Worm (Caenorhabditis elegans) whole organism, late embryonic: ENCODE measurements around the gene Y48C3A.18.

Experiments
- C08G9.2 ChIP-seq: sonication (generic microtip); optimal IDR thresholded peaks from 2 replicates; lab custom pipeline; 2016; ENCODE audit warnings: mild to moderate bottlenecking, missing genetic modification characterization, moderate library complexity, missing compliant biosample characterization
- C38D4.7 ChIP-seq: fragments of 200-800 bp; sonication (Bioruptor generic); optimal IDR thresholded peaks from 2 replicates; lab custom pipeline; 2018; ENCODE audit warnings: mild to moderate bottlenecking, missing genetic modification characterization, moderate library complexity, missing compliant biosample characterization
- K02D7.2 ChIP-seq: sonication (generic microtip); optimal IDR thresholded peaks from 2 replicates; lab custom pipeline; 2017; ENCODE audit warnings: mild to moderate bottlenecking, missing genetic modification characterization, missing compliant biosample characterization
- K09A11.1 ChIP-seq: sonication (generic microtip); optimal IDR thresholded peaks from 2 replicates; lab custom pipeline; 2017; ENCODE audit warnings: antibody characterized with exemption, mild to moderate bottlenecking, missing genetic modification characterization, missing compliant biosample characterization; ENCODE audit not compliant: insufficient read depth
- T23F11.4 ChIP-seq: fragments of 200-800 bp; sonication (Bioruptor generic); optimal IDR thresholded peaks from 2 replicates; lab custom pipeline; 2018; ENCODE audit warnings: mild to moderate bottlenecking, missing genetic modification characterization, missing compliant biosample characterization
- ama-1 ChIP-seq: fragments of 150-350 bp; optimal IDR thresholded peaks from 2 replicates; lab custom pipeline; 2014
- ceh-14 ChIP-seq: sonication (generic microtip); optimal IDR thresholded peaks from 2 replicates; lab custom pipeline; 2016; ENCODE audit warnings: missing genotype, missing genetic modification characterization, missing compliant biosample characterization
- ceh-18 ChIP-seq: sonication (generic microtip); optimal IDR thresholded peaks from 2 replicates; lab custom pipeline; 2016; ENCODE audit warnings: missing genetic modification characterization, missing compliant biosample characterization
- ceh-31 ChIP-seq: sonication (generic microtip); optimal IDR thresholded peaks from 2 replicates; lab custom pipeline; 2016; ENCODE audit warnings: missing genetic modification characterization, missing compliant biosample characterization
- ceh-34 ChIP-seq: sonication (generic microtip); optimal IDR thresholded peaks from 2 replicates; lab custom pipeline; 2016; ENCODE audit warnings: mild to moderate bottlenecking, missing genetic modification characterization, missing compliant biosample characterization
- ceh-48 ChIP-seq: sonication (generic microtip); optimal IDR thresholded peaks from 2 replicates; lab custom pipeline; 2016; ENCODE audit warnings: missing genetic modification characterization, inconsistent platforms, missing compliant biosample characterization
- ceh-6 ChIP-seq: fragments of 200-800 bp; sonication (Bioruptor generic); optimal IDR thresholded peaks from 2 replicates; lab custom pipeline; 2018; ENCODE audit warnings: mild to moderate bottlenecking, missing genetic modification characterization, missing compliant biosample characterization
- ceh-9 ChIP-seq: sonication (generic microtip); optimal IDR thresholded peaks from 2 replicates; lab custom pipeline; 2016; ENCODE audit warnings: mild to moderate bottlenecking, missing genetic modification characterization, inconsistent platforms, missing compliant biosample characterization
- che-1 ChIP-seq: sonication (generic microtip); optimal IDR thresholded peaks from 2 replicates; lab custom pipeline; 2016; ENCODE audit warnings: mild to moderate bottlenecking, missing genetic modification characterization, missing compliant biosample characterization
- dmd-4 ChIP-seq: sonication (generic microtip); optimal IDR thresholded peaks from 2 replicates; lab custom pipeline; 2016; ENCODE audit warnings: borderline replicate concordance, missing genetic modification characterization, missing compliant biosample characterization
- elt-2 ChIP-seq: sonication (generic microtip); optimal IDR thresholded peaks from 2 replicates; lab custom pipeline; 2016; ENCODE audit warnings: missing genetic modification reagents, missing genetic modification characterization, missing compliant biosample characterization
- elt-4 ChIP-seq: sonication (generic microtip); optimal IDR thresholded peaks from 2 replicates; lab custom pipeline; 2016; ENCODE audit warnings: missing genetic modification characterization, missing compliant biosample characterization
- ets-4 ChIP-seq: sonication (generic microtip); optimal IDR thresholded peaks from 2 replicates; lab custom pipeline; 2016; ENCODE audit warnings: missing genetic modification characterization, missing compliant biosample characterization
- fkh-10 ChIP-seq: fragments of 150-350 bp; optimal IDR thresholded peaks from 2 replicates; lab custom pipeline; 2014; ENCODE audit warnings: missing biosample characterization, missing genetic modification reagents, missing genetic modification characterization
- fkh-6 ChIP-seq: sonication (generic microtip); optimal IDR thresholded peaks from 2 replicates; lab custom pipeline; 2016; ENCODE audit warnings: missing genetic modification characterization, missing compliant biosample characterization
- gmeb-2 ChIP-seq: sonication (generic microtip); optimal IDR thresholded peaks from 2 replicates; lab custom pipeline; 2016; ENCODE audit warnings: missing genetic modification characterization, inconsistent platforms, missing compliant biosample characterization
- hlh-13 ChIP-seq: fragments of 200-800 bp; sonication (Bioruptor generic); optimal IDR thresholded peaks from 2 replicates; lab custom pipeline; 2018; ENCODE audit warnings: mild to moderate bottlenecking, missing genetic modification characterization, missing compliant biosample characterization
- hlh-30 ChIP-seq: sonication (generic microtip); optimal IDR thresholded peaks from 2 replicates; lab custom pipeline; 2017; ENCODE audit warnings: antibody characterized with exemption, missing genetic modification characterization, missing compliant biosample characterization; ENCODE audit not compliant: insufficient read depth
- hlh-6 ChIP-seq: sonication (generic microtip); optimal IDR thresholded peaks from 2 replicates; lab custom pipeline; 2016; ENCODE audit warnings: missing genotype, missing genetic modification characterization, missing compliant biosample characterization
- hlh-8 ChIP-seq: sonication (generic microtip); optimal IDR thresholded peaks from 2 replicates; lab custom pipeline; 2016; ENCODE audit warnings: missing genotype, missing genetic modification characterization, missing compliant biosample characterization
- lin-11 ChIP-seq: fragments of 200-800 bp; sonication (Bioruptor generic); optimal IDR thresholded peaks from 2 replicates; lab custom pipeline; 2018; ENCODE audit warnings: mild to moderate bottlenecking, missing genetic modification characterization, missing compliant biosample characterization
- mec-3 ChIP-seq: sonication (generic microtip); optimal IDR thresholded peaks from 2 replicates; lab custom pipeline; 2016; ENCODE audit warnings: borderline replicate concordance, missing genetic modification characterization, missing compliant biosample characterization
- nfya-1 ChIP-seq: sonication (generic microtip); optimal IDR thresholded peaks from 2 replicates; lab custom pipeline; 2017; ENCODE audit warnings: missing genetic modification characterization, mild to moderate bottlenecking, missing compliant biosample characterization, antibody characterized with exemption, moderate library complexity
- nhr-11 ChIP-seq: fragments of 150-350 bp; optimal IDR thresholded peaks from 2 replicates; lab custom pipeline; 2014; ENCODE audit warnings: missing biosample characterization, missing genetic modification characterization
- nhr-232 ChIP-seq: sonication (generic microtip); optimal IDR thresholded peaks from 2 replicates; lab custom pipeline; 2016; ENCODE audit warnings: missing genetic modification characterization, missing compliant biosample characterization
- npax-4 ChIP-seq: sonication (generic microtip); optimal IDR thresholded peaks from 2 replicates; lab custom pipeline; 2016; ENCODE audit warnings: missing genetic modification characterization, missing compliant biosample characterization
- pax-1 ChIP-seq: fragments of 150-350 bp; optimal IDR thresholded peaks from 2 replicates; lab custom pipeline; 2014; ENCODE audit warnings: missing biosample characterization, missing genetic modification characterization
- pha-4 ChIP-seq: fragments of 150-350 bp; optimal IDR thresholded peaks from 2 replicates; lab custom pipeline; 2018; ENCODE audit warnings: missing biosample characterization, missing genetic modification reagents, missing genetic modification characterization
- sox-4 ChIP-seq: sonication (generic microtip); optimal IDR thresholded peaks from 2 replicates; lab custom pipeline; 2017; ENCODE audit warnings: mild to moderate bottlenecking, missing genetic modification characterization, inconsistent platforms, missing compliant biosample characterization
- tbx-2 ChIP-seq: sonication (generic microtip); optimal IDR thresholded peaks from 2 replicates; lab custom pipeline; 2016; ENCODE audit warnings: missing genetic modification characterization, missing compliant biosample characterization
- tbx-7 ChIP-seq: sonication (generic microtip); optimal IDR thresholded peaks from 2 replicates; lab custom pipeline; 2016; ENCODE audit warnings: missing genotype, missing genetic modification characterization, missing compliant biosample characterization
- unc-3 ChIP-seq, 2 experiments: fragments of 200-800 bp in 1 of 2; sonication (Bioruptor generic) in 1 of 2; sonication (generic microtip) in 1 of 2; conservative IDR thresholded peaks in 1 of 2; optimal IDR thresholded peaks in 1 of 2; 2 replicates each; pipeline versions ENCODE4 v1.3.6 to Lab custom; 2016 to 2022; ENCODE audit warnings: missing compliant biosample characterization in 2 of 2, missing genetic modification characterization in 2 of 2, missing genetic modification reagents in 1 of 2
- unc-42 ChIP-seq: sonication (generic microtip); optimal IDR thresholded peaks from 2 replicates; lab custom pipeline; 2016; ENCODE audit warnings: missing genotype, missing genetic modification characterization, missing compliant biosample characterization
- unc-55 ChIP-seq: sonication (generic microtip); optimal IDR thresholded peaks from 2 replicates; lab custom pipeline; 2017; ENCODE audit warnings: missing biosample characterization, missing genetic modification reagents, missing genetic modification characterization
- unc-86 ChIP-seq: sonication (generic microtip); optimal IDR thresholded peaks from 2 replicates; lab custom pipeline; 2016; ENCODE audit warnings: missing genetic modification characterization, missing compliant biosample characterization
- zip-5 ChIP-seq: sonication (generic microtip); optimal IDR thresholded peaks from 2 replicates; lab custom pipeline; 2016; ENCODE audit warnings: missing genetic modification characterization, missing compliant biosample characterization
- ztf-16 ChIP-seq: sonication (generic microtip); optimal IDR thresholded peaks from 2 replicates; lab custom pipeline; 2017; ENCODE audit warnings: missing genetic modification characterization, missing compliant biosample characterization

Y48C3A.18 gene

DNA sequence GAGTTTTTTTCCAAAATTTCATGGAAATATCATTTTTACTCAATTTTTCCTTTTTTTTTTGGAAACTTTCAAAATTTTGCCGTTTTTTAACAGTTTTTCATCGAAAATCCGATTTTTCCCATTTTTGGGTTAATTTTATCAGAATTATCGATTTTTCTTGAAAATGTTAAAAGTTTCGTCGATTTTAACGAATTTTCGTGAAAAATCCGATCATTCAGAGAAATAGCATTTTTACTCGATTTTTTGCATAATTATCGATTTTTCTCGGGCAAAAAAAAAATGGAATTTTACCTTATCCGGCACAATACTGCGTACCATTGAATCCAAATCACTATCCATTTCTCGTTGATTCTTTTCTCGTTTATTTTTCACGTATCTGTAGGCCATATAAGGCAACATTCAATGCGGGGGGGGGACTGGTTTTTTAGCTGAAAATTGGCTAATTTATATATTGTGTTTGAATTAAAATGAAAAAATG lies 34.8 kb downstream of the Y48C3A.18 start, which contains the start of gene tbc-14:
Gene tbc-14 (minus strand): TSS at position 428 of the 478 bp plus-strand sequence.
- TF ChIP-seq K02D7.2 (tag; lab: Kevin White, UChicago), result no peak
- TF ChIP-seq ceh-9, result no peak
- TF ChIP-seq C08G9.2, result no peak
- TF ChIP-seq ets-4 (tag; lab: Kevin White, UChicago), result no peak
- no peak for TF ChIP-seq mec-3 (tag; lab: Kevin White, UChicago)
- TF ChIP-seq pax-1 (tag; lab: Kevin White, UChicago), result no peak
- no peak for TF ChIP-seq nhr-11 (tag; lab: Kevin White, UChicago)
- TF ChIP-seq sox-4 (tag; lab: Kevin White, UChicago), result no peak

- peak; percentile 45 for TF ChIP-seq elt-2 (tag; lab: Kevin White, UChicago)
- no peak for TF ChIP-seq zip-5 (tag; lab: Kevin White, UChicago)
- TF ChIP-seq K09A11.1 (tag; lab: Kevin White, UChicago), result peak; percentile 31
- peak; percentile 74 for TF ChIP-seq nfya-1 (tag; lab: Kevin White, UChicago)
- no peak for TF ChIP-seq unc-86 (tag; lab: Kevin White, UChicago)
- peak; percentile 95 for TF ChIP-seq hlh-30 (tag; lab: Kevin White, UChicago)
- TF ChIP-seq ama-1 (lab: Kevin White, UChicago), result no peak
- peak; percentile 20 for TF ChIP-seq ceh-31 (tag; lab: Kevin White, UChicago)
- peak; percentile 74 for TF ChIP-seq unc-55 (GFP tag; lab: Kevin White, UChicago)
- TF ChIP-seq fkh-10 (GFP tag; lab: Kevin White, UChicago), result no peak
- no peak for TF ChIP-seq pax-1 (tag; lab: Kevin White, UChicago)
- peak; percentile 43 for TF ChIP-seq tbx-2 (tag; lab: Kevin White, UChicago)
- no peak for TF ChIP-seq ceh-48
- TF ChIP-seq ceh-18, result peak; percentile 29
- peak; percentile 55 for TF ChIP-seq unc-42 (tag; lab: Kevin White, UChicago)
- TF ChIP-seq C08G9.2, result no peak
These were observed 35.2 kb downstream of the Y48C3A.18 start for ce11 chrII:13447668-13448067.

DNA sequence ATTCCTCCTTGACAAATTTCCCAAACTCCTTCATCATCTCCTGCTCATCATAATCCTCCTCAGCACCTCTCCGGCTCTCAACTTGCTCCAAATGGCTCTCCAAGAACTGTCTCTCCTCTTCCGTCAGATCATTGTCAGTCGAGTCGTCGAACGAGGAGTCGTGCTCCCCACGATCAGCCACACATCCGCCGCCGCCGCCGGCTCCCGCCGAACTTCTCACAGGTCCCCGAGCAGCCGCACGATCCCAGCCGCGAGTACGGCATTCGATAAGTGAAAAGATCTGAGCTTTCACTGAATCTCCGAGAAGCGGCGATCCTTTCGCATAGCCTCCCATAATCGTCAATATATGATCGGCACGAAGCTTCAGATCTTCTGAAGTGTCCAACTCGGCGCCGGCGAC lies 38.9 kb downstream of the Y48C3A.18 start:
- TF ChIP-seq pax-1 (tag; lab: Kevin White, UChicago) (no peak), elt-4 (tag; lab: Kevin White, UChicago) (peak; percentile 30), tbx-7 (tag; lab: Kevin White, UChicago) (no peak), ceh-14 (tag; lab: Kevin White, UChicago) (no peak)

DNA sequence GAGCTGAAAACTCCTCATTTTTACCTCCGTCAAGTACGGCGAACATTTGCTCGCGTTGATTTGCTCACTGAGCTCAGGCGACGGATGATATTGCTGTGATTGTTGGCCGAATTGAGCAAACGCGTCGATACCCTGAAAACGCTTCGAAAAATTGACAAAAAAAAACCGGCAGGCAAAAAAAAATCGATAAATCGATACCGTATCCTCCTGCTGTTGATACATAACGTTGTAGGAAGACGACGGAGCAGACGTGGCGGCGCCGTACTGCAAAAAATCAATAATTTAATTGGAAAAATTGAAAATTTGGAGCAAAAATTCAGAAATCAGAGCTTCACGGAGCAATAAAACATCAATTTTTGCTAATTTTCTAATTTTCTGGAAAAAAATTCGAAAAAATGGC lies 42.4 kb downstream of the Y48C3A.18 start:
- TF ChIP-seq ceh-48 (peak; percentile 26), C38D4.7 (GFP tag; lab: Kevin White, UChicago) (no peak)
- TF ChIP-seq, all 69 proteins: peak for 1

- TF ChIP-seq sox-4 (tag; lab: Kevin White, UChicago), result no peak
- no peak for TF ChIP-seq dmd-4 (tag; lab: Kevin White, UChicago)
- no peak for TF ChIP-seq npax-4
- no peak for TF ChIP-seq ceh-6 (GFP tag; lab: Kevin White, UChicago)
- no peak for TF ChIP-seq gmeb-2 (tag; lab: Kevin White, UChicago)
- TF ChIP-seq hlh-8, result no peak
- no peak for TF ChIP-seq pha-4 (tag; lab: Kevin White, UChicago)
- TF ChIP-seq K02D7.2 (tag; lab: Kevin White, UChicago), result no peak
- TF ChIP-seq mec-3 (tag; lab: Kevin White, UChicago), result no peak
- no peak for TF ChIP-seq ets-4 (tag; lab: Kevin White, UChicago)
- no peak for TF ChIP-seq T23F11.4 (GFP tag; lab: Kevin White, UChicago)
- TF ChIP-seq che-1 (tag; lab: Kevin White, UChicago), result no peak
- no peak for TF ChIP-seq hlh-13 (GFP tag; lab: Kevin White, UChicago)
- no peak for TF ChIP-seq unc-3 (GFP tag; conservative IDR thresholded peaks at IDR 0.05; lab: Robert Waterston, UW)
- TF ChIP-seq unc-3 (tag; optimal IDR thresholded peaks at IDR 0.05; lab: Kevin White, UChicago), result no peak
- no peak for TF ChIP-seq lin-11 (tag; lab: Kevin White, UChicago)
- no peak for TF ChIP-seq nhr-232 (tag; lab: Kevin White, UChicago)
- TF ChIP-seq ceh-18, result peak; percentile 54
- no peak for TF ChIP-seq ceh-9
- peak; percentile 34 for TF ChIP-seq hlh-6 (tag; lab: Kevin White, UChicago)
- TF ChIP-seq fkh-6, result no peak
- TF ChIP-seq tbx-2 (tag; lab: Kevin White, UChicago), result peak; percentile 50
- no peak for TF ChIP-seq ceh-14 (tag; lab: Kevin White, UChicago)
- TF ChIP-seq ztf-16 (tag; lab: Kevin White, UChicago), result no peak
- TF ChIP-seq ceh-31 (tag; lab: Kevin White, UChicago), result peak; percentile 24
- peak; percentile 64 for TF ChIP-seq nfya-1 (tag; lab: Kevin White, UChicago)
- TF ChIP-seq ceh-34, result peak; percentile 54
These were observed 44.2 kb downstream of the Y48C3A.18 start for ce11 chrII:13456622-13457021.
